Worm (Caenorhabditis elegans) whole organism, L2 larva: ENCODE data around the gene C30G12.2.

ENCODE experiments used
- C34F6.9 ChIP-seq: fragments of 150-350 bp; optimal IDR thresholded peaks from 2 replicates; lab custom pipeline; 2014; ENCODE audit warnings: missing biosample characterization, missing genetic modification characterization
- F13H6.1 ChIP-seq: sonication (generic microtip); optimal IDR thresholded peaks from 2 replicates; lab custom pipeline; 2016; ENCODE audit warnings: missing genetic modification characterization, missing compliant biosample characterization
- R02D3.7 ChIP-seq: fragments of 150-350 bp; optimal IDR thresholded peaks from 2 replicates; lab custom pipeline; 2014; ENCODE audit warnings: missing biosample characterization, missing genetic modification characterization
- Y55F3AM.14 ChIP-seq: fragments of 200-800 bp; sonication (Bioruptor generic); optimal IDR thresholded peaks from 2 replicates; lab custom pipeline; 2018; ENCODE audit warnings: mild to moderate bottlenecking, missing genetic modification characterization, missing compliant biosample characterization
- ZK546.5 ChIP-seq: sonication (generic microtip); optimal IDR thresholded peaks from 2 replicates; lab custom pipeline; 2017; ENCODE audit warnings: missing biosample characterization, missing genetic modification characterization
- alr-1 ChIP-seq: fragments of 150-350 bp; optimal IDR thresholded peaks from 2 replicates; lab custom pipeline; 2014; ENCODE audit warnings: missing biosample characterization, missing genetic modification characterization
- aly-2 ChIP-seq: fragments of 150-350 bp; optimal IDR thresholded peaks from 2 replicates; lab custom pipeline; 2014; ENCODE audit warnings: missing biosample characterization, missing genetic modification characterization
- ama-1 ChIP-seq: fragments of 150-350 bp; optimal IDR thresholded peaks from 2 replicates; lab custom pipeline; 2018; ENCODE audit warnings: inconsistent platforms
- blmp-1 ChIP-seq: sonication (generic microtip); optimal IDR thresholded peaks from 2 replicates; lab custom pipeline; 2017; ENCODE audit warnings: missing genetic modification characterization, mild to moderate bottlenecking, missing compliant biosample characterization, antibody characterized with exemption, moderate library complexity; ENCODE audit not compliant: insufficient read depth
- ceh-16 ChIP-seq: fragments of 150-350 bp; optimal IDR thresholded peaks from 2 replicates; lab custom pipeline; 2014; ENCODE audit warnings: missing biosample characterization, missing genetic modification characterization
- ceh-82 ChIP-seq: fragments of 150-350 bp; optimal IDR thresholded peaks from 2 replicates; lab custom pipeline; 2014; ENCODE audit warnings: missing biosample characterization, missing genetic modification characterization
- crh-2 ChIP-seq: sonication (generic microtip); optimal IDR thresholded peaks from 2 replicates; lab custom pipeline; 2017; ENCODE audit warnings: missing biosample characterization, missing genetic modification characterization
- dmd-4 ChIP-seq: sonication (generic microtip); optimal IDR thresholded peaks from 2 replicates; lab custom pipeline; 2017; ENCODE audit warnings: missing biosample characterization, missing genetic modification characterization
- egl-27 ChIP-seq: sonication (generic microtip); optimal IDR thresholded peaks from 3 replicates; lab custom pipeline; 2017; ENCODE audit warnings: missing biosample characterization, missing genetic modification reagents, missing genetic modification characterization
- elt-1 ChIP-seq: fragments of 150-350 bp; optimal IDR thresholded peaks from 2 replicates; lab custom pipeline; 2014; ENCODE audit warnings: missing biosample characterization, missing genetic modification characterization
- elt-3 ChIP-seq: sonication (generic microtip); optimal IDR thresholded peaks from 2 replicates; lab custom pipeline; 2017; ENCODE audit warnings: missing biosample characterization, missing genetic modification characterization
- fos-1 ChIP-seq: fragments of 150-350 bp; optimal IDR thresholded peaks from 2 replicates; lab custom pipeline; 2014; ENCODE audit warnings: missing biosample characterization, missing genetic modification characterization
- gmeb-1 ChIP-seq: fragments of 150-350 bp; optimal IDR thresholded peaks from 2 replicates; lab custom pipeline; 2014; ENCODE audit warnings: missing biosample characterization, missing genetic modification characterization
- lin-11 ChIP-seq: fragments of 150-350 bp; sonication (generic microtip); optimal IDR thresholded peaks from 2 replicates; lab custom pipeline; 2014; ENCODE audit warnings: missing biosample characterization, missing genetic modification characterization, inconsistent platforms, mixed read lengths
- lin-13 ChIP-seq: fragments of 150-350 bp; optimal IDR thresholded peaks from 2 replicates; lab custom pipeline; 2014; ENCODE audit warnings: missing biosample characterization, missing genetic modification reagents, missing genetic modification characterization
- lin-39 ChIP-seq: fragments of 150-350 bp; optimal IDR thresholded peaks from 2 replicates; lab custom pipeline; 2014; ENCODE audit warnings: missing biosample characterization, missing genetic modification reagents, missing genetic modification characterization
- lsy-2 ChIP-seq, 2 experiments: fragments of 150-350 bp in 1 of 2; sonication (generic microtip) in 1 of 2; optimal IDR thresholded peaks; 2 replicates each; lab custom pipeline; 2014 to 2017; ENCODE audit warnings: missing biosample characterization in 2 of 2, missing genetic modification characterization in 2 of 2
- mab-5 ChIP-seq: fragments of 150-350 bp; optimal IDR thresholded peaks from 2 replicates; lab custom pipeline; 2014; ENCODE audit warnings: missing biosample characterization, missing genetic modification characterization
- mbf-1 ChIP-seq: sonication (generic microtip); optimal IDR thresholded peaks from 2 replicates; lab custom pipeline; 2017; ENCODE audit warnings: missing biosample characterization, missing genetic modification characterization
- mdl-1 ChIP-seq, 2 experiments: fragments of 150-350 bp in 1 of 2; sonication (generic microtip) in 1 of 2; optimal IDR thresholded peaks; 2 replicates each; lab custom pipeline; 2017; ENCODE audit warnings: missing biosample characterization in 2 of 2, missing genetic modification characterization in 2 of 2
- nhr-10 ChIP-seq: sonication (generic microtip); optimal IDR thresholded peaks from 2 replicates; lab custom pipeline; 2017; ENCODE audit warnings: missing biosample characterization, missing genetic modification characterization
- nhr-11 ChIP-seq: fragments of 150-350 bp; optimal IDR thresholded peaks from 2 replicates; lab custom pipeline; 2014; ENCODE audit warnings: missing biosample characterization, missing genetic modification characterization
- nhr-12 ChIP-seq: fragments of 150-350 bp; optimal IDR thresholded peaks from 2 replicates; lab custom pipeline; 2014; ENCODE audit warnings: missing biosample characterization, missing genetic modification characterization
- nhr-129 ChIP-seq: fragments of 150-350 bp; optimal IDR thresholded peaks from 2 replicates; lab custom pipeline; 2014; ENCODE audit warnings: missing biosample characterization, missing genetic modification characterization
- nhr-21 ChIP-seq: fragments of 150-350 bp; optimal IDR thresholded peaks from 2 replicates; lab custom pipeline; 2014; ENCODE audit warnings: missing biosample characterization, missing genetic modification characterization
- nhr-23 ChIP-seq: fragments of 150-350 bp; optimal IDR thresholded peaks from 2 replicates; lab custom pipeline; 2014; ENCODE audit warnings: missing biosample characterization, missing genetic modification reagents, missing genetic modification characterization
- nhr-237 ChIP-seq: fragments of 150-350 bp; optimal IDR thresholded peaks from 2 replicates; lab custom pipeline; 2014; ENCODE audit warnings: missing biosample characterization, missing genetic modification characterization
- nhr-25 ChIP-seq: fragments of 150-350 bp; sonication (generic microtip); optimal IDR thresholded peaks from 3 replicates; lab custom pipeline; 2014; ENCODE audit warnings: missing biosample characterization, missing genetic modification characterization
- nhr-6 ChIP-seq: fragments of 150-350 bp; optimal IDR thresholded peaks from 2 replicates; lab custom pipeline; 2014; ENCODE audit warnings: missing biosample characterization, missing genetic modification characterization
- nhr-77 ChIP-seq: fragments of 150-350 bp; optimal IDR thresholded peaks from 2 replicates; lab custom pipeline; 2014; ENCODE audit warnings: missing biosample characterization, missing genetic modification characterization
- peb-1 ChIP-seq: fragments of 150-350 bp; optimal IDR thresholded peaks from 2 replicates; lab custom pipeline; 2014; ENCODE audit warnings: missing biosample characterization, missing genetic modification characterization
- sem-4 ChIP-seq: fragments of 150-350 bp; optimal IDR thresholded peaks from 2 replicates; lab custom pipeline; 2014; ENCODE audit warnings: missing biosample characterization, missing genetic modification reagents, missing genetic modification characterization
- skn-1 ChIP-seq: sonication (generic microtip); optimal IDR thresholded peaks from 2 replicates; lab custom pipeline; 2017; ENCODE audit warnings: missing biosample characterization, missing genetic modification characterization
- sma-3 ChIP-seq: sonication (generic microtip); optimal IDR thresholded peaks from 2 replicates; lab custom pipeline; 2016; ENCODE audit warnings: missing genetic modification reagents, missing genetic modification characterization, missing compliant biosample characterization
- sma-9 ChIP-seq, 2 experiments: fragments of 150-350 bp in 1 of 2; sonication (generic microtip) in 1 of 2; optimal IDR thresholded peaks; 2 replicates each; lab custom pipeline; 2014 to 2016; ENCODE audit warnings: missing genetic modification characterization in 2 of 2, mild to moderate bottlenecking in 1 of 2, missing biosample characterization in 1 of 2, missing compliant biosample characterization in 1 of 2, missing genetic modification reagents in 1 of 2, moderate library complexity in 1 of 2
- snpc-4 ChIP-seq: fragments of 150-350 bp; optimal IDR thresholded peaks from 2 replicates; lab custom pipeline; 2014; ENCODE audit warnings: missing biosample characterization, missing genetic modification characterization
- unc-39 ChIP-seq: fragments of 150-350 bp; optimal IDR thresholded peaks from 2 replicates; lab custom pipeline; 2014; ENCODE audit warnings: missing biosample characterization, missing genetic modification characterization
- unc-55 ChIP-seq: fragments of 150-350 bp; sonication (generic microtip); optimal IDR thresholded peaks from 3 replicates; lab custom pipeline; 2014; ENCODE audit warnings: missing biosample characterization, missing genetic modification reagents, missing genetic modification characterization
- unc-62 ChIP-seq: fragments of 150-350 bp; optimal IDR thresholded peaks from 2 replicates; lab custom pipeline; 2014; ENCODE audit warnings: missing biosample characterization, missing genetic modification reagents, missing genetic modification characterization
- zag-1 ChIP-seq: fragments of 150-350 bp; optimal IDR thresholded peaks from 2 replicates; lab custom pipeline; 2014; ENCODE audit warnings: missing biosample characterization, missing genetic modification characterization
- ztf-1 ChIP-seq: fragments of 200-800 bp; sonication (Bioruptor generic); conservative IDR thresholded peaks from 2 replicates; pipeline ENCODE4 v1.3.6; 2022; ENCODE audit warnings: missing genetic modification characterization, missing compliant biosample characterization
- ztf-11 ChIP-seq: sonication (generic microtip); optimal IDR thresholded peaks from 2 replicates; lab custom pipeline; 2017; ENCODE audit warnings: missing biosample characterization, missing genetic modification characterization
- ztf-4 ChIP-seq: fragments of 150-350 bp; optimal IDR thresholded peaks from 2 replicates; lab custom pipeline; 2014; ENCODE audit warnings: missing biosample characterization, missing genetic modification characterization

Gene C30G12.2

ce11 chrII:7326199-7326598 lies 36.0 kb downstream of the C30G12.2 start:
- TF ChIP-seq ZK546.5 (tag; lab: Kevin White, UChicago) = no peak

ce11 chrII:7326997-7327396 lies 36.8 kb downstream of the C30G12.2 start:
- TF ChIP-seq ztf-11 (tag; lab: Kevin White, UChicago) (no peak), lin-11 (tag; lab: Kevin White, UChicago) (peak; percentile 43), sem-4 (peak; percentile 52), C34F6.9 (peak; percentile 76), snpc-4 (tag; lab: Kevin White, UChicago) (no peak), nhr-25 (tag; lab: Kevin White, UChicago) (no peak), nhr-12 (tag; lab: Kevin White, UChicago) (no peak), ama-1 (lab: Kevin White, UChicago) (no peak), nhr-129 (peak; percentile 79), Y55F3AM.14 (GFP tag; lab: Kevin White, UChicago) (peak; percentile 51), ZK546.5 (tag; lab: Kevin White, UChicago) (no peak), lin-39 (no peak), mab-5 (tag; lab: Kevin White, UChicago) (peak; percentile 48), alr-1 (tag; lab: Kevin White, UChicago) (no peak), crh-2 (tag; lab: Kevin White, UChicago) (peak; percentile 39), ceh-82 (tag; lab: Kevin White, UChicago) (no peak), unc-62 (no peak), nhr-237 (tag; lab: Kevin White, UChicago) (no peak), zag-1 (peak; percentile 71), nhr-6 (no peak), nhr-23 (tag; lab: Kevin White, UChicago) (no peak), ztf-1 (GFP tag; lab: Robert Waterston, UW) (no peak), nhr-21 (tag; lab: Kevin White, UChicago) (no peak), fos-1 (tag; lab: Kevin White, UChicago) (no peak), nhr-11 (tag; lab: Kevin White, UChicago) (no peak), elt-1 (tag; lab: Kevin White, UChicago) (no peak), unc-55 (peak; percentile 64), peb-1 (no peak), skn-1 (tag; lab: Kevin White, UChicago) (no peak), ztf-4 (tag; lab: Kevin White, UChicago) (peak; percentile 12), R02D3.7 (tag; lab: Kevin White, UChicago) (no peak), sma-9 (GFP tag; optimal IDR thresholded peaks at IDR 0.05; lab: Kevin White, UChicago) (peak; percentile 62), sma-9 (tag; optimal IDR thresholded peaks at IDR 0.05; lab: Kevin White, UChicago) (no peak), lin-13 (GFP tag; lab: Kevin White, UChicago) (no peak), F13H6.1 (peak; percentile 75), ceh-16 (tag; lab: Kevin White, UChicago) (no peak), unc-39 (no peak), elt-3 (tag; lab: Kevin White, UChicago) (no peak), lsy-2 (tag; optimal IDR thresholded peaks at IDR 0.05; lab: Kevin White, UChicago) (peak in 1 of 2 experiments; percentile 65), aly-2 (tag; lab: Kevin White, UChicago) (no peak), gmeb-1 (no peak), sma-3 (GFP tag; lab: Kevin White, UChicago) (no peak), mdl-1 (tag; optimal IDR thresholded peaks at IDR 0.05; lab: Kevin White, UChicago) (peak; percentile 48 to 53), nhr-10 (no peak), egl-27 (tag; lab: Kevin White, UChicago) (no peak), nhr-77 (tag; lab: Kevin White, UChicago) (no peak), dmd-4 (tag; lab: Kevin White, UChicago) (no peak), mbf-1 (tag; lab: Kevin White, UChicago) (no peak), blmp-1 (tag; lab: Kevin White, UChicago) (no peak)
